Worm (Caenorhabditis elegans) whole organism, young adult: ENCODE data around the gene msp-78.

Experiments
- F49E8.2 ChIP-seq: sonication (generic microtip); optimal IDR thresholded peaks from 3 replicates; lab custom pipeline; 2017; ENCODE audit warnings: missing genetic modification characterization, mild to moderate bottlenecking, missing compliant biosample characterization, antibody characterized with exemption, moderate library complexity; ENCODE audit not compliant: insufficient read depth
- repo-1 ChIP-seq: sonication (generic microtip); optimal IDR thresholded peaks from 2 replicates; lab custom pipeline; 2017; ENCODE audit warnings: mild to moderate bottlenecking, missing genetic modification characterization, missing compliant biosample characterization
- tbp1 ChIP-seq: fragments of 200-800 bp; sonication (Bioruptor generic); optimal IDR thresholded peaks from 2 replicates; lab custom pipeline; 2018; ENCODE audit warnings: mild to moderate bottlenecking, missing genetic modification characterization, missing compliant biosample characterization
- unc-62 ChIP-seq: fragments of 150-350 bp; optimal IDR thresholded peaks from 2 replicates; lab custom pipeline; 2014; ENCODE audit warnings: missing biosample characterization, missing genetic modification reagents, missing genetic modification characterization

DNA sequence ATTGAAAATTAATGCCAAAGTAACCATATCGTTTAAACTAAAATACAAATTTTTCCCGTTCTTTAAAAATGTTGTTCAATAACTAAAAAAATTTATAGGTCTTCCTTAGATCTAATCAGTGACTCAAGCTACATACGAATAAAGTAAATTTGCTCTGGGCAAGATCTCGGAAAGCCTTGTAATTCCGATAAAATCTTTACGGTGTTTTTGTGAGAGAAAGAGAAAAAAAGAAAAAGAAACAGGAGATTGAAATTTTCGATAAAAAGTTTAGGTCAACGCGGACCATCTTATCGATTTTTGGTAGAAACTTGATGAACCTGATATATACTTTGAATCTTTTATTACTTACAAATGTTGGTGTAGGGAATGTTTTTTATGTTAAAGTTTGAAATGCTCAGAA lies 46.7 kb upstream of the msp-78 start:
- no peak for TF ChIP-seq F49E8.2
- no peak for TF ChIP-seq tbp1 (GFP tag; lab: Kevin White, UChicago)
- TF ChIP-seq unc-62 (GFP tag; lab: Kevin White, UChicago) = no peak
- TF ChIP-seq repo-1 (tag; lab: Kevin White, UChicago) = no peak
